Worm (Caenorhabditis elegans) whole organism, L2 larva: ENCODE measurements around the gene unc-18.

Experiments
- R02D3.7 ChIP-seq: fragments of 150-350 bp; optimal IDR thresholded peaks from 2 replicates; lab custom pipeline; 2014; ENCODE audit warnings: missing biosample characterization, missing genetic modification characterization
- elt-1 ChIP-seq: fragments of 150-350 bp; optimal IDR thresholded peaks from 2 replicates; lab custom pipeline; 2014; ENCODE audit warnings: missing biosample characterization, missing genetic modification characterization
- nhr-237 ChIP-seq: fragments of 150-350 bp; optimal IDR thresholded peaks from 2 replicates; lab custom pipeline; 2014; ENCODE audit warnings: missing biosample characterization, missing genetic modification characterization
- skn-1 ChIP-seq: sonication (generic microtip); optimal IDR thresholded peaks from 2 replicates; lab custom pipeline; 2017; ENCODE audit warnings: missing biosample characterization, missing genetic modification characterization
- unc-62 ChIP-seq: fragments of 150-350 bp; optimal IDR thresholded peaks from 2 replicates; lab custom pipeline; 2014; ENCODE audit warnings: missing biosample characterization, missing genetic modification reagents, missing genetic modification characterization
- zag-1 ChIP-seq: fragments of 150-350 bp; optimal IDR thresholded peaks from 2 replicates; lab custom pipeline; 2014; ENCODE audit warnings: missing biosample characterization, missing genetic modification characterization
- ztf-4 ChIP-seq: fragments of 150-350 bp; optimal IDR thresholded peaks from 2 replicates; lab custom pipeline; 2014; ENCODE audit warnings: missing biosample characterization, missing genetic modification characterization

DNA sequence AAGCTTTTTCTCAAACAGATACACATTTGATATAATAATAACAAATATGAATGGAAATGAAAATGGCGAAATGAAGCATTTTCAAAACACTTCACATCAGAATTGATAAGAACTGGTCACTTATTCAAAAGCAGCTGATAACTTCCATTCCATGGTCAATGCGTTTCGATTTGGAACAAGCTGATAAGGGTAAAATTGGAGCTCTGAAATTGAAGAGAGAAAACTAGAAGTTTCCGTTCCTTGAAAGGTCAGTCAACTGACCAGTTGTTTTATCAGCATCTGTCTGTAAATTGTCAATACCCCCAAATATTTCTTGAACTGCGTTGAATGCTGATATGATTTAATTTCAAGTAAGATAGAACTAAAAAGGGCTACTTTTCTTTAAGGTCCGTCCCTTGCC is 30.4 kb upstream of the unc-18 start:
- TF ChIP-seq skn-1 (no peak), nhr-237 (tag; lab: Kevin White, UChicago) (no peak), unc-62 (GFP tag; lab: Kevin White, UChicago) (no peak), zag-1 (tag; lab: Kevin White, UChicago) (no peak), ztf-4 (tag; lab: Kevin White, UChicago) (no peak), elt-1 (tag; lab: Kevin White, UChicago) (no peak), R02D3.7 (no peak)
